Worm (Caenorhabditis elegans) whole organism, L3 larva: ENCODE data around the gene F13H8.3.

Source experiments
- R02D3.7 ChIP-seq: fragments of 150-350 bp; optimal IDR thresholded peaks from 2 replicates; lab custom pipeline; 2014; ENCODE audit warnings: missing biosample characterization, missing genetic modification characterization
- ZK546.5 ChIP-seq: sonication (generic microtip); optimal IDR thresholded peaks from 2 replicates; lab custom pipeline; 2017; ENCODE audit warnings: missing biosample characterization, missing genetic modification characterization
- aly-2 ChIP-seq: fragments of 150-350 bp; optimal IDR thresholded peaks from 2 replicates; lab custom pipeline; 2014; ENCODE audit warnings: missing biosample characterization, missing genetic modification characterization
- ceh-28 ChIP-seq: fragments of 150-350 bp; optimal IDR thresholded peaks from 2 replicates; lab custom pipeline; 2014; ENCODE audit warnings: missing biosample characterization, missing genetic modification reagents, missing genetic modification characterization
- ceh-82 ChIP-seq: fragments of 150-350 bp; optimal IDR thresholded peaks from 2 replicates; lab custom pipeline; 2014; ENCODE audit warnings: missing biosample characterization, missing genetic modification characterization
- ceh-9 ChIP-seq: sonication (generic microtip); optimal IDR thresholded peaks from 2 replicates; lab custom pipeline; 2018; ENCODE audit warnings: missing biosample characterization, missing genetic modification characterization
- egl-27 ChIP-seq: sonication (generic microtip); optimal IDR thresholded peaks from 4 replicates; lab custom pipeline; 2017; ENCODE audit warnings: missing biosample characterization, missing genetic modification reagents, missing genetic modification characterization
- egl-5 ChIP-seq: fragments of 150-350 bp; optimal IDR thresholded peaks from 2 replicates; lab custom pipeline; 2017; ENCODE audit warnings: missing biosample characterization, missing genetic modification reagents, missing genetic modification characterization, inconsistent platforms
- elt-1 ChIP-seq: fragments of 150-350 bp; optimal IDR thresholded peaks from 2 replicates; lab custom pipeline; 2014; ENCODE audit warnings: missing biosample characterization, missing genetic modification characterization
- eor-1 ChIP-seq, 2 experiments: fragments of 150-350 bp; optimal IDR thresholded peaks; 2 replicates each; lab custom pipeline; 2014 to 2018; ENCODE audit warnings: missing biosample characterization in 2 of 2, missing genetic modification characterization in 2 of 2
- fkh-2 ChIP-seq: fragments of 150-350 bp; optimal IDR thresholded peaks from 2 replicates; lab custom pipeline; 2014; ENCODE audit warnings: missing biosample characterization, missing genetic modification reagents, missing genetic modification characterization
- hmg-11 ChIP-seq: sonication (generic microtip); optimal IDR thresholded peaks from 2 replicates; lab custom pipeline; 2016; ENCODE audit warnings: missing genetic modification characterization, missing compliant biosample characterization
- jun-1 ChIP-seq: fragments of 150-350 bp; optimal IDR thresholded peaks from 2 replicates; lab custom pipeline; 2014; ENCODE audit warnings: missing biosample characterization, missing genetic modification reagents, missing genetic modification characterization
- lin-15B ChIP-seq: fragments of 150-350 bp; optimal IDR thresholded peaks from 2 replicates; lab custom pipeline; 2014; ENCODE audit warnings: missing biosample characterization, missing genetic modification characterization
- lin-39 ChIP-seq: fragments of 150-350 bp; optimal IDR thresholded peaks from 2 replicates; lab custom pipeline; 2018; ENCODE audit warnings: missing biosample characterization, missing genetic modification reagents, missing genetic modification characterization
- lsy-12 ChIP-seq: sonication (generic microtip); optimal IDR thresholded peaks from 2 replicates; lab custom pipeline; 2016; ENCODE audit warnings: mild to moderate bottlenecking, missing genetic modification characterization, missing compliant biosample characterization
- mml-1 ChIP-seq: fragments of 150-350 bp; sonication (generic microtip); optimal IDR thresholded peaks from 3 replicates; lab custom pipeline; 2014; ENCODE audit warnings: missing biosample characterization, missing genetic modification characterization
- nfya-1 ChIP-seq: sonication (generic microtip); optimal IDR thresholded peaks from 2 replicates; lab custom pipeline; 2017; ENCODE audit warnings: missing genetic modification characterization, mild to moderate bottlenecking, missing compliant biosample characterization, antibody characterized with exemption, moderate library complexity; ENCODE audit not compliant: insufficient read depth
- nhr-11 ChIP-seq: fragments of 150-350 bp; optimal IDR thresholded peaks from 2 replicates; lab custom pipeline; 2014; ENCODE audit warnings: missing biosample characterization, missing genetic modification characterization
- nhr-12 ChIP-seq: fragments of 150-350 bp; optimal IDR thresholded peaks from 2 replicates; lab custom pipeline; 2014; ENCODE audit warnings: missing biosample characterization, missing genetic modification characterization
- nhr-237 ChIP-seq: fragments of 150-350 bp; optimal IDR thresholded peaks from 2 replicates; lab custom pipeline; 2014; ENCODE audit warnings: missing biosample characterization, missing genetic modification characterization
- nhr-25 ChIP-seq: sonication (generic microtip); optimal IDR thresholded peaks from 2 replicates; lab custom pipeline; 2017; ENCODE audit warnings: missing biosample characterization, missing genetic modification characterization
- nhr-28 ChIP-seq: fragments of 150-350 bp; optimal IDR thresholded peaks from 2 replicates; lab custom pipeline; 2014; ENCODE audit warnings: missing biosample characterization, missing genetic modification characterization
- nhr-43 ChIP-seq: sonication (generic microtip); optimal IDR thresholded peaks from 2 replicates; lab custom pipeline; 2016; ENCODE audit warnings: mild to moderate bottlenecking, missing genetic modification characterization, missing compliant biosample characterization; ENCODE audit not compliant: poor library complexity, severe bottlenecking
- nhr-67 ChIP-seq: fragments of 150-350 bp; optimal IDR thresholded peaks from 2 replicates; lab custom pipeline; 2014; ENCODE audit warnings: missing biosample characterization, missing genetic modification characterization
- pha-4 ChIP-seq: fragments of 150-350 bp; optimal IDR thresholded peaks from 2 replicates; lab custom pipeline; 2014; ENCODE audit warnings: missing biosample characterization, missing genetic modification reagents, missing genetic modification characterization
- pqm-1 ChIP-seq: fragments of 150-350 bp; optimal IDR thresholded peaks from 2 replicates; lab custom pipeline; 2017; ENCODE audit warnings: missing biosample characterization, missing genetic modification characterization, inconsistent platforms
- skn-1 ChIP-seq: fragments of 150-350 bp; optimal IDR thresholded peaks from 2 replicates; lab custom pipeline; 2014; ENCODE audit warnings: missing biosample characterization, missing genetic modification characterization
- snpc-4 ChIP-seq: fragments of 150-350 bp; optimal IDR thresholded peaks from 2 replicates; lab custom pipeline; 2014; ENCODE audit warnings: missing biosample characterization, missing genetic modification characterization
- tbx-2 ChIP-seq: sonication (generic microtip); optimal IDR thresholded peaks from 2 replicates; lab custom pipeline; 2016; ENCODE audit warnings: mild to moderate bottlenecking, missing genetic modification characterization, missing compliant biosample characterization
- unc-39 ChIP-seq: sonication (generic microtip); optimal IDR thresholded peaks from 4 replicates; lab custom pipeline; 2017; ENCODE audit warnings: missing biosample characterization, missing genetic modification characterization
- unc-62 ChIP-seq: fragments of 150-350 bp; sonication (generic microtip); optimal IDR thresholded peaks from 4 replicates; lab custom pipeline; 2014; ENCODE audit warnings: missing biosample characterization, missing genetic modification reagents, missing genetic modification characterization
- zag-1 ChIP-seq: fragments of 150-350 bp; optimal IDR thresholded peaks from 2 replicates; lab custom pipeline; 2014; ENCODE audit warnings: missing biosample characterization, missing genetic modification characterization
- ztf-11 ChIP-seq: fragments of 150-350 bp; optimal IDR thresholded peaks from 2 replicates; lab custom pipeline; 2014; ENCODE audit warnings: missing biosample characterization, missing genetic modification characterization
- ztf-4 ChIP-seq: fragments of 150-350 bp; optimal IDR thresholded peaks from 2 replicates; lab custom pipeline; 2014; ENCODE audit warnings: missing biosample characterization, missing genetic modification characterization

Gene F13H8.3

ce11 chrII:6245199-6245702 is 18.5 kb upstream of the F13H8.3 start, which contains the start of gene blos-4:
blos-4 (plus strand) TSS chrII:6245249.
- no peak for TF ChIP-seq hmg-11
- no peak for TF ChIP-seq pqm-1 (tag; lab: Kevin White, UChicago)
- TF ChIP-seq unc-39 (tag; lab: Kevin White, UChicago) = no peak
- no peak for TF ChIP-seq tbx-2 (tag; lab: Kevin White, UChicago)
- no peak for TF ChIP-seq nhr-11 (tag; lab: Kevin White, UChicago)
- no peak for TF ChIP-seq jun-1 (tag; lab: Kevin White, UChicago)
- no peak for TF ChIP-seq ceh-9 (tag; lab: Kevin White, UChicago)
- TF ChIP-seq pha-4 = no peak
- no peak for TF ChIP-seq zag-1 (tag; lab: Kevin White, UChicago)
- TF ChIP-seq ztf-4 (tag; lab: Kevin White, UChicago) = no peak
- TF ChIP-seq, all 47 proteins: peak for 0

- TF ChIP-seq nhr-28 (tag; lab: Kevin White, UChicago) (no peak), zag-1 (tag; lab: Kevin White, UChicago) (no peak), unc-39 (tag; lab: Kevin White, UChicago) (no peak), ceh-82 (tag; lab: Kevin White, UChicago) (no peak), nfya-1 (tag; lab: Kevin White, UChicago) (no peak), lin-15B (tag; lab: Kevin White, UChicago) (no peak), egl-27 (tag; lab: Kevin White, UChicago) (no peak), eor-1 (tag; optimal IDR thresholded peaks at IDR 0.05; lab: Kevin White, UChicago) (no peak)
These were observed 17.7 kb upstream of the F13H8.3 start, which contains the start of gene lelo-1 for ce11 chrII:6246054-6246453. lelo-1 (plus strand) TSS chrII:6246354.

ce11 chrII:6247011-6247410 is 16.8 kb upstream of the F13H8.3 start, which contains the start of gene T24H7.2:
T24H7.2 (plus strand) TSS chrII:6247311.
- TF ChIP-seq snpc-4 (tag; lab: Kevin White, UChicago) (no peak), lsy-12 (tag; lab: Kevin White, UChicago) (no peak), aly-2 (tag; lab: Kevin White, UChicago) (no peak), nhr-43 (tag; lab: Kevin White, UChicago) (no peak), ztf-11 (no peak), ceh-28 (tag; lab: Kevin White, UChicago) (no peak), egl-27 (tag; lab: Kevin White, UChicago) (no peak), egl-5 (tag; lab: Kevin White, UChicago) (no peak), unc-39 (tag; lab: Kevin White, UChicago) (no peak), ZK546.5 (tag; lab: Kevin White, UChicago) (no peak), skn-1 (no peak), nhr-12 (tag; lab: Kevin White, UChicago) (no peak), unc-62 (no peak)
- TF ChIP-seq, all 47 proteins: peak for 0

- no peak for TF ChIP-seq ztf-4 (tag; lab: Kevin White, UChicago)
- no peak for TF ChIP-seq unc-39 (tag; lab: Kevin White, UChicago)
- no peak for TF ChIP-seq tbx-2 (tag; lab: Kevin White, UChicago)
- TF ChIP-seq nhr-43 (tag; lab: Kevin White, UChicago) = no peak
- no peak for TF ChIP-seq unc-62
- no peak for TF ChIP-seq nhr-237 (tag; lab: Kevin White, UChicago)
- TF ChIP-seq zag-1 (tag; lab: Kevin White, UChicago) = no peak
- TF ChIP-seq eor-1 (tag; optimal IDR thresholded peaks at IDR 0.05; lab: Kevin White, UChicago) = no peak
- TF ChIP-seq nhr-25 = no peak
- TF ChIP-seq snpc-4 (tag; lab: Kevin White, UChicago) = no peak
- no peak for TF ChIP-seq nhr-12 (tag; lab: Kevin White, UChicago)
- TF ChIP-seq ZK546.5 (tag; lab: Kevin White, UChicago) = no peak
- TF ChIP-seq mml-1 (tag; lab: Kevin White, UChicago) = no peak
- no peak for TF ChIP-seq R02D3.7 (tag; lab: Kevin White, UChicago)
- no peak for TF ChIP-seq nhr-67
- no peak for TF ChIP-seq elt-1 (tag; lab: Kevin White, UChicago)
- no peak for TF ChIP-seq fkh-2 (tag; lab: Kevin White, UChicago)
- TF ChIP-seq ceh-28 (tag; lab: Kevin White, UChicago) = no peak
- TF ChIP-seq lin-39 (tag; lab: Kevin White, UChicago) = no peak
- no peak for TF ChIP-seq nfya-1 (tag; lab: Kevin White, UChicago)
- TF ChIP-seq, all 47 proteins: peak for 0
These were observed 15.8 kb upstream of the F13H8.3 start for ce11 chrII:6248029-6248428.
